Fruit fly (Drosophila melanogaster) whole organism, embryonic: ENCODE measurements around the gene CG4293.

Source experiments
- Awh ChIP-seq: fragments of 200-800 bp; sonication (Bioruptor generic); IDR thresholded peaks from 2 replicates; pipeline ENCODE4, ENCODE4 v1.3.6; 2022; ENCODE audit warnings: missing biosample characterization, missing genetic modification characterization
- B-H2 ChIP-seq: fragments of 200-800 bp; sonication (Bioruptor generic); optimal IDR thresholded peaks from 2 replicates; lab custom pipeline; 2018; ENCODE audit warnings: missing biosample characterization, mild to moderate bottlenecking, missing genetic modification characterization
- Bteb2 ChIP-seq: fragments of 200-800 bp; sonication (Bioruptor generic); optimal IDR thresholded peaks from 2 replicates; lab custom pipeline; 2016; ENCODE audit warnings: missing biosample characterization, missing genetic modification characterization
- CG11456 ChIP-seq: fragments of 200-800 bp; sonication (Bioruptor generic); IDR thresholded peaks from 3 replicates; pipeline ENCODE4 v1.3.6; 2022; ENCODE audit warnings: missing biosample characterization, missing genetic modification characterization
- CG12391 ChIP-seq: fragments of 200-800 bp; sonication (Bioruptor generic); optimal IDR thresholded peaks from 3 replicates; lab custom pipeline; 2018; ENCODE audit warnings: missing biosample characterization, mild to moderate bottlenecking, missing genetic modification characterization, moderate library complexity
- CG13424 ChIP-seq: fragments of 200-800 bp; sonication (Bioruptor generic); optimal IDR thresholded peaks from 2 replicates; lab custom pipeline; 2019; ENCODE audit warnings: missing biosample characterization, mild to moderate bottlenecking, missing genetic modification characterization, moderate library complexity
- CG14441 ChIP-seq: fragments of 200-800 bp; sonication (Bioruptor generic); IDR thresholded peaks from 2 replicates; pipeline ENCODE4 v1.3.6; 2022; ENCODE audit warnings: missing biosample characterization, missing genetic modification characterization
- CG16863 ChIP-seq: fragments of 200-800 bp; sonication (Bioruptor generic); optimal IDR thresholded peaks from 3 replicates; lab custom pipeline; 2016; ENCODE audit warnings: missing biosample characterization, missing genetic modification characterization
- CG1792 ChIP-seq: fragments of 200-800 bp; sonication (Bioruptor generic); optimal IDR thresholded peaks from 2 replicates; lab custom pipeline; 2016; ENCODE audit warnings: missing biosample characterization, missing genetic modification characterization
- CG2199 ChIP-seq: fragments of 200-800 bp; sonication (Bioruptor generic); IDR thresholded peaks from 3 replicates; pipeline ENCODE4 v1.3.6; 2022; ENCODE audit warnings: missing biosample characterization, missing genetic modification characterization
- CG31365 ChIP-seq: fragments of 200-800 bp; sonication (Bioruptor generic); optimal IDR thresholded peaks from 2 replicates; lab custom pipeline; 2018; ENCODE audit warnings: missing biosample characterization, mild to moderate bottlenecking, missing genetic modification characterization
- CG6175 ChIP-seq: fragments of 200-800 bp; sonication (Bioruptor generic); IDR thresholded peaks from 3 replicates; pipeline ENCODE4 v1.3.6; 2022; ENCODE audit warnings: missing biosample characterization, missing genetic modification characterization
- CG6272 ChIP-seq: fragments of 200-800 bp; sonication (Bioruptor generic); IDR thresholded peaks from 2 replicates; pipeline ENCODE4 v1.3.6; 2022; ENCODE audit warnings: missing biosample characterization, missing genetic modification characterization
- CG6654 ChIP-seq: fragments of 200-800 bp; sonication (Bioruptor generic); optimal IDR thresholded peaks from 2 replicates; lab custom pipeline; 2017; ENCODE audit warnings: missing biosample characterization, mild to moderate bottlenecking, missing genetic modification characterization
- CG7745 ChIP-seq: fragments of 200-800 bp; sonication (Bioruptor generic); optimal IDR thresholded peaks from 2 replicates; lab custom pipeline; 2018; ENCODE audit warnings: missing biosample characterization, mild to moderate bottlenecking, missing genetic modification characterization, moderate library complexity
- CG8089 ChIP-seq: fragments of 200-800 bp; sonication (Bioruptor generic); optimal IDR thresholded peaks from 3 replicates; lab custom pipeline; 2016; ENCODE audit warnings: missing biosample characterization, missing genetic modification characterization
- CG8290 ChIP-seq, 3 experiments: fragments of 200-800 bp; sonication (Bioruptor generic); optimal IDR thresholded peaks; 2 replicates each; lab custom pipeline; 2016 to 2019; ENCODE audit warnings: missing biosample characterization in 3 of 3, missing genetic modification characterization in 3 of 3, mild to moderate bottlenecking in 2 of 3, moderate library complexity in 1 of 3
- CG8388 ChIP-seq: fragments of 200-800 bp; sonication (Bioruptor generic); optimal IDR thresholded peaks from 2 replicates; lab custom pipeline; 2019; ENCODE audit warnings: missing biosample characterization, mild to moderate bottlenecking, missing genetic modification characterization, moderate library complexity
- CG8478 ChIP-seq: fragments of >200 bp; optimal IDR thresholded peaks from 2 replicates; lab custom pipeline; 2018
- CG9727 ChIP-seq: fragments of 200-800 bp; sonication (Bioruptor generic); optimal IDR thresholded peaks from 3 replicates; lab custom pipeline; 2017; ENCODE audit warnings: missing biosample characterization, mild to moderate bottlenecking, missing genetic modification characterization
- D19B ChIP-seq: fragments of 200-800 bp; sonication (Bioruptor generic); optimal IDR thresholded peaks from 2 replicates; lab custom pipeline; 2017; ENCODE audit warnings: missing biosample characterization, mild to moderate bottlenecking, missing genetic modification characterization
- Dip2 ChIP-seq: fragments of 200-800 bp; sonication (Bioruptor generic); IDR thresholded peaks from 2 replicates; pipeline ENCODE4 v1.3.6; 2022; ENCODE audit warnings: missing biosample characterization, missing genetic modification characterization
- Elba2 ChIP-seq: fragments of 200-800 bp; sonication (Bioruptor generic); optimal IDR thresholded peaks from 3 replicates; lab custom pipeline; 2016; ENCODE audit warnings: missing biosample characterization, missing genetic modification characterization
- Ets97D ChIP-seq: fragments of 200-800 bp; sonication (Bioruptor generic); optimal IDR thresholded peaks from 3 replicates; lab custom pipeline; 2016; ENCODE audit warnings: missing biosample characterization, missing genetic modification characterization
- Fer3 ChIP-seq: fragments of 200-800 bp; sonication (Bioruptor generic); optimal IDR thresholded peaks from 2 replicates; lab custom pipeline; 2018; ENCODE audit warnings: missing biosample characterization, mild to moderate bottlenecking, missing genetic modification characterization, moderate library complexity
- Gsc ChIP-seq: fragments of 200-800 bp; sonication (Bioruptor generic); IDR thresholded peaks from 2 replicates; pipeline ENCODE4 v1.3.6; 2022; ENCODE audit warnings: missing biosample characterization, missing genetic modification characterization
- MBD-R2 ChIP-seq: fragments of 200-800 bp; sonication (Bioruptor generic); IDR thresholded peaks from 2 replicates; pipeline ENCODE4 v1.3.6; 2022; ENCODE audit warnings: missing biosample characterization, missing genetic modification characterization
- Max ChIP-seq: fragments of 200-800 bp; sonication (Bioruptor generic); optimal IDR thresholded peaks from 2 replicates; lab custom pipeline; 2016; ENCODE audit warnings: missing biosample characterization, mild to moderate bottlenecking, missing genetic modification characterization
- NK7.1 ChIP-seq: fragments of 200-800 bp; sonication (Bioruptor generic); optimal IDR thresholded peaks from 3 replicates; lab custom pipeline; 2016; ENCODE audit warnings: missing biosample characterization, missing genetic modification characterization
- Neu2 ChIP-seq: fragments of 200-800 bp; sonication (Bioruptor generic); optimal IDR thresholded peaks from 3 replicates; lab custom pipeline; 2016; ENCODE audit warnings: missing biosample characterization, missing genetic modification characterization, borderline replicate concordance
- Rfx ChIP-seq: fragments of 200-800 bp; sonication (Bioruptor generic); IDR thresholded peaks from 2 replicates; pipeline ENCODE4 v1.3.6; 2022; ENCODE audit warnings: missing biosample characterization, missing genetic modification characterization
- Sox102F ChIP-seq: fragments of 200-800 bp; sonication (Bioruptor generic); optimal IDR thresholded peaks from 2 replicates; lab custom pipeline; 2018; ENCODE audit warnings: missing biosample characterization, mild to moderate bottlenecking, missing genetic modification characterization, moderate library complexity
- Ssrp ChIP-seq: fragments of 200-800 bp; sonication (Bioruptor generic); optimal IDR thresholded peaks from 2 replicates; lab custom pipeline; 2018; ENCODE audit warnings: missing biosample characterization, mild to moderate bottlenecking, missing genetic modification characterization, moderate library complexity
- Usf ChIP-seq: fragments of 200-800 bp; sonication (Bioruptor generic); optimal IDR thresholded peaks from 2 replicates; lab custom pipeline; 2017; ENCODE audit warnings: missing genotype, missing biosample characterization, missing genetic modification characterization
- ato ChIP-seq: fragments of 200-800 bp; sonication (Bioruptor generic); IDR thresholded peaks from 2 replicates; pipeline ENCODE4 v1.3.6; 2022; ENCODE audit warnings: missing biosample characterization, missing genetic modification characterization; ENCODE audit not compliant: partially characterized antibody
- bab2 ChIP-seq: fragments of 200-800 bp; sonication (Bioruptor generic); optimal IDR thresholded peaks from 2 replicates; lab custom pipeline; 2016; ENCODE audit warnings: missing biosample characterization, missing genetic modification characterization
- btn ChIP-seq: fragments of 200-800 bp; sonication (Bioruptor generic); optimal IDR thresholded peaks from 2 replicates; lab custom pipeline; 2016; ENCODE audit warnings: missing biosample characterization, missing genetic modification characterization
- ftz-f1 ChIP-seq: fragments of 200-800 bp; sonication (Bioruptor generic); optimal IDR thresholded peaks from 2 replicates; lab custom pipeline; 2016; ENCODE audit warnings: missing biosample characterization, missing genetic modification characterization
- gro ChIP-seq: fragments of 200-800 bp; sonication (Bioruptor generic); optimal IDR thresholded peaks from 2 replicates; lab custom pipeline; 2016; ENCODE audit warnings: missing biosample characterization, missing genetic modification characterization
- hbn ChIP-seq: fragments of 200-800 bp; sonication (Bioruptor generic); IDR thresholded peaks from 2 replicates; pipeline ENCODE4 v1.3.6; 2022; ENCODE audit warnings: missing biosample characterization, missing genetic modification characterization; ENCODE audit not compliant: partially characterized antibody
- maf-S ChIP-seq: fragments of 200-800 bp; sonication (Bioruptor generic); optimal IDR thresholded peaks from 2 replicates; lab custom pipeline; 2016; ENCODE audit warnings: missing biosample characterization, missing genetic modification characterization
- mam ChIP-seq: fragments of 200-800 bp; sonication (Bioruptor generic); optimal IDR thresholded peaks from 3 replicates; lab custom pipeline; 2016; ENCODE audit warnings: missing biosample characterization, missing genetic modification characterization
- nmo ChIP-seq: fragments of 200-800 bp; sonication (Bioruptor generic); optimal IDR thresholded peaks from 2 replicates; lab custom pipeline; 2018; ENCODE audit warnings: missing biosample characterization, mild to moderate bottlenecking, missing genetic modification characterization, moderate library complexity
- oc ChIP-seq: fragments of 200-800 bp; sonication (Bioruptor generic); optimal IDR thresholded peaks from 2 replicates; lab custom pipeline; 2018; ENCODE audit warnings: missing biosample characterization, mild to moderate bottlenecking, missing genetic modification characterization, moderate library complexity
- phol ChIP-seq: fragments of 200-800 bp; sonication (Bioruptor generic); optimal IDR thresholded peaks from 3 replicates; lab custom pipeline; 2018; ENCODE audit warnings: missing biosample characterization, mild to moderate bottlenecking, missing genetic modification characterization, moderate library complexity
- sens ChIP-seq: fragments of 200-800 bp; sonication (Bioruptor generic); peaks from one replicate; lab custom pipeline; 2016; ENCODE audit warnings: missing biosample characterization, missing genetic modification characterization
- sima ChIP-seq: fragments of 200-800 bp; sonication (Bioruptor generic); optimal IDR thresholded peaks from 2 replicates; lab custom pipeline; 2016; ENCODE audit warnings: missing biosample characterization, missing genetic modification characterization
- tap ChIP-seq: fragments of 200-800 bp; optimal IDR thresholded peaks from 3 replicates; lab custom pipeline; 2019; ENCODE audit warnings: missing biosample characterization, mild to moderate bottlenecking, missing genetic modification characterization, moderate library complexity
- tio ChIP-seq: fragments of 200-800 bp; sonication (Bioruptor generic); optimal IDR thresholded peaks from 2 replicates; lab custom pipeline; 2017; ENCODE audit warnings: missing biosample characterization, missing genetic modification characterization, inconsistent platforms
- wdn ChIP-seq: fragments of 200-800 bp; sonication (Bioruptor generic); IDR thresholded peaks from 2 replicates; pipeline ENCODE4 v1.3.6; 2022; ENCODE audit warnings: missing biosample characterization, missing genetic modification characterization

CG4293 gene

DNA sequence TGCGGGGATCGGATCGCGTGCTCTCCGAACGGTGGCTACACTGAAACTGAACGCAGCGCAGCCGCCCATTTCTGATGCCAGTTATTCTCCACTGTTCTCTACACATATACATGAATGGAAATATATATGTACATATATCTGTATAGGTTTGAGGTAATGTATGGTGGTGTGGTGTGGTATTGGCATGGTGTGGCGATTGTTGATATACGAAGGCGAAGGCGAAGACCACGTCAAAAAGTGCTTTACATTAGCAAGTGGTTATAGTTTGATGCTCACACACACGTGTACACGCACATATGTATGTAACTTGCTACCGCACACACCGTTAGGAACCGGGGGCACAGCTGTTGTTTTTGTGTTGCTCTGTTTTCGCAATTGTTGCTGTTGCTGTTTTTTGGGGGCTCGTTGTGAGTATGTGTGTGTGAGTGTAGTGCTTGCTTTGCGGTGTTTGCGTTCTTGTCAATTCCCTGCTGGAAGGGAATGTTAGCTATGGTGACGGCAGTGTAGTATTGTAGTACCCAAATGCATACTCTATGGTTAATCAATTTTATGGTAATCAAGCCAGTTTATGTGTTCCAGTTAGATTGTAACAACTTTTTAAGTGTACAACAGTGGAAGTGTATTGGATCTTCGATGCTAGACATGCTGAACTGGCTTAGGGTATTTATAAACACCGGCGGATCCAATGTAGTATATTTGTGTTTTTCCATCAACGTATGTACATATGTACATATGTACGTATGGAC is 36.5 kb downstream of the CG4293 start, which contains the start of gene CG17896 (continued):
- TF ChIP-seq Neu2 (peak; percentile 93), sima (peak; percentile 95), Ssrp (peak; percentile 92), CG16863 (GFP tag; lab: Kevin White, UChicago) (peak; percentile 97), tio (GFP tag; lab: Kevin White, UChicago) (no peak), CG6175 (GFP tag; lab: Robert Waterston, UW) (peak; percentile 98), CG11456 (GFP tag; lab: Robert Waterston, UW) (peak; percentile 99), bab2 (peak; percentile 99), CG2199 (GFP tag; lab: Robert Waterston, UW) (peak; percentile 86; the same call in 2 of the 3 replicates), Sox102F (GFP tag; lab: Kevin White, UChicago) (peak; percentile 97), btn (GFP tag; lab: Kevin White, UChicago) (peak; percentile 92), phol (peak; percentile 93), CG7745 (tag; lab: Kevin White, UChicago) (peak; percentile 7), ftz-f1 (GFP tag; lab: Kevin White, UChicago) (peak; percentile 19), NK7.1 (peak; percentile 97), oc (tag; lab: Kevin White, UChicago) (peak; percentile 95), Dip2 (GFP tag; lab: Robert Waterston, UW) (peak; percentile 66; the same call in 1 of the 2 replicates), CG8388 (GFP tag; lab: Kevin White, UChicago) (peak; percentile 91), Bteb2 (GFP tag; lab: Kevin White, UChicago) (peak; percentile 98), Gsc (GFP tag; lab: Robert Waterston, UW) (peak; percentile 89), ato (no peak), CG8290 (GFP tag; optimal IDR thresholded peaks at IDR 0.05; lab: Kevin White, UChicago) (peak; percentile 81), CG8290 (tag; optimal IDR thresholded peaks at IDR 0.05; lab: Kevin White, UChicago) (peak in 1 of 2 experiments; percentile 100), CG12391 (tag; lab: Kevin White, UChicago) (peak; percentile 96), nmo (peak; percentile 96), MBD-R2 (GFP tag; lab: Robert Waterston, UW) (peak; percentile 98), Usf (peak; percentile 97), CG6654 (GFP tag; lab: Kevin White, UChicago) (peak; percentile 84), gro (peak; percentile 99), Elba2 (GFP tag; lab: Kevin White, UChicago) (peak; percentile 8), Fer3 (tag; lab: Kevin White, UChicago) (peak; percentile 99), Awh (GFP tag; lab: Robert Waterston, UW) (peak; percentile 96), CG13424 (peak; percentile 96), B-H2 (peak; percentile 84), D19B (GFP tag; lab: Kevin White, UChicago) (peak; percentile 96), Ets97D (peak; percentile 93), CG31365 (tag; lab: Kevin White, UChicago) (peak; percentile 91), hbn (GFP tag; lab: Robert Waterston, UW) (no peak), CG1792 (peak; percentile 98), CG9727 (peak; percentile 96), tap (tag; lab: Kevin White, UChicago) (peak; percentile 91), Max (GFP tag; lab: Kevin White, UChicago) (peak; percentile 97), mam (GFP tag; lab: Kevin White, UChicago) (peak; percentile 99), CG8478 (lab: Kevin White, UChicago) (no peak), wdn (GFP tag; lab: Robert Waterston, UW) (peak; percentile 99), CG8089 (GFP tag; lab: Kevin White, UChicago) (peak; percentile 96), Rfx (peak; percentile 100), CG14441 (GFP tag; lab: Robert Waterston, UW) (peak; percentile 99), CG6272 (GFP tag; lab: Robert Waterston, UW) (peak; percentile 96), maf-S (GFP tag; lab: Kevin White, UChicago) (peak; percentile 98), sens (GFP tag; lab: Kevin White, UChicago) (peak; percentile 99)
